Worm (Caenorhabditis elegans) whole organism, L4/young adult: ENCODE data around the gene srv-28.

Source experiments
- W03F9.2 ChIP-seq: fragments of 150-350 bp; optimal IDR thresholded peaks from 2 replicates; lab custom pipeline; 2014; ENCODE audit warnings: missing biosample characterization, missing genetic modification characterization
- dao-5 ChIP-seq: sonication (generic microtip); optimal IDR thresholded peaks from 2 replicates; lab custom pipeline; 2016; ENCODE audit warnings: missing genotype, missing genetic modification characterization, moderate library complexity, missing compliant biosample characterization
- him-1 ChIP-seq: sonication (generic microtip); optimal IDR thresholded peaks from 2 replicates; lab custom pipeline; 2016; ENCODE audit warnings: missing genotype, missing genetic modification reagents, missing genetic modification characterization, missing compliant biosample characterization

srv-28 gene

DNA sequence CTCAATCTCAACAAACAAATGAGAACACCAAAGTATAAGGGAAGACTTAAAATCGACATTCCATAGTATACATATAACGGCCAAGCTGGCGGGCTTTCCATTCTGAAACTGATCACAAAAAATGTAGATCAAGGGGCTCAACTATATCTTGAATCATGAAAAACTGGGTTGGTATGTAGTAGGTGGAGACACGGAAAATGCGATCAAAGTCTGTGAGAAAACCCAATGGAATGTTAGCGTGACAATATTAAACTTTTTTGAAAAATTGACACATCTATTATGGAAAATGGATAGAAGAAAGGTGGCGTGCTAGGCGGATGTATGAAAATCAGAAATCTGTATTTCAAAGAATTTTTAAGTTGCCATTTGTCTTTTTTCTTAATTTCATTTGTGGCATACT is at the start of gene srv-28:
Gene srv-28 (minus strand): TSS at position 101 of the 400 bp plus-strand sequence.
- TF ChIP-seq W03F9.2 (tag; lab: Kevin White, UChicago) (no peak), dao-5 (tag; lab: Kevin White, UChicago) (no peak), him-1 (tag; lab: Kevin White, UChicago) (no peak)

ce11 chrIV:6307439-6307838 is 44.3 kb upstream of the srv-28 start, which contains the start of gene csp-2:
Gene csp-2, plus strand, starts transcription at chrIV:6307739.
- TF ChIP-seq W03F9.2 (tag; lab: Kevin White, UChicago): no peak
- TF ChIP-seq dao-5 (tag; lab: Kevin White, UChicago): no peak
- no peak for TF ChIP-seq him-1 (tag; lab: Kevin White, UChicago)

ce11 chrIV:6303642-6304041 is 40.5 kb upstream of the srv-28 start, which contains the start of gene srv-25:
Gene srv-25, minus strand, starts transcription at chrIV:6303742.
- no peak for TF ChIP-seq him-1 (tag; lab: Kevin White, UChicago)
- TF ChIP-seq dao-5 (tag; lab: Kevin White, UChicago): no peak
- no peak for TF ChIP-seq W03F9.2 (tag; lab: Kevin White, UChicago)

DNA sequence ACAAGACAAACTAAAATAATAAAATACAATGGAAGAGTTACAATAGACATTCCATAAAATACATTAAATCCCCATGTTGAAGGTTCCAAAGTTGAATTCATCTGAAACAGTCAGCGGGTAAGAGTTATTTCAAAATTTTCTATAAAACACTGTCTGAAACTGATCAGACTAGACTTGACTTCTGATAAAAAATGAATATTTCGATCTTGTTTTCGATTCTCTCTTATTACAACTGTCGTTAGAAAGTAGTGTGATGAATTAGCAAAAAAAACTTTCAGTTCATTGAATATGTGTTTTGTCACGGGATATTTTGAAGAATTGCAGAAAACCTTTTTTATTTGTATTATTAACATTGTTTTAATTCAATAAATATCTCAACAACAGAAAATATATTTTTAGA is 38.6 kb upstream of the srv-28 start, which contains the start of gene srv-26:
Gene srv-26 (minus strand): TSS at position 101 of the 400 bp plus-strand sequence.
- TF ChIP-seq dao-5 (tag; lab: Kevin White, UChicago) (no peak), W03F9.2 (tag; lab: Kevin White, UChicago) (no peak), him-1 (tag; lab: Kevin White, UChicago) (no peak)

DNA sequence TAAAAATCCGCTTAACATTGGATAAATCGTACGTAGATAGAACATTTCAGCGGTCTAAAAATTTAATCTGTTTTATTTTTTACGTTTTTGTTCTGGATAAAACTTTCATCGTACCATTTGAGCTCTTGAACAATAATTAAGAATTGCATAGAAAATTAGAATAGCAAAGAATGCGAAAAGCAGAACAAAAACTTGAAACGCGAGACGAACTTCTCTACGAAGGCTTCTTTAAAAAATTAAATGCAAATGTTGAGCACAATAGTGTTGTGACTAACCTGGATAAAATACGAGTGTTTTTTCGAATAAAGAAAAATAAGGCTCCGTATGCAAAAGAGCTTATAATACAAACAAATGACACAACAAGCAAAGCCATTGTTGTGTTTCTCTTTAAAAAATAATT is 36.4 kb upstream of the srv-28 start:
- TF ChIP-seq dao-5 (tag; lab: Kevin White, UChicago) (no peak), him-1 (tag; lab: Kevin White, UChicago) (no peak), W03F9.2 (tag; lab: Kevin White, UChicago) (no peak)

- TF ChIP-seq him-1 (tag; lab: Kevin White, UChicago): no peak
- no peak for TF ChIP-seq W03F9.2 (tag; lab: Kevin White, UChicago)
- TF ChIP-seq dao-5 (tag; lab: Kevin White, UChicago): no peak
Observed at ce11 chrIV:6298253-6298652, 35.1 kb upstream of the srv-28 start, which contains the start of gene srv-27. Gene srv-27, minus strand, starts transcription at chrIV:6298353.

ce11 chrIV:6294081-6294480 is 30.9 kb upstream of the srv-28 start, which contains the start of gene hil-2:
Gene hil-2, plus strand, starts transcription at chrIV:6294240.
- TF ChIP-seq him-1 (tag; lab: Kevin White, UChicago) (no peak), W03F9.2 (tag; lab: Kevin White, UChicago) (no peak), dao-5 (tag; lab: Kevin White, UChicago) (no peak)

ce11 chrIV:6290741-6291140 is 27.6 kb upstream of the srv-28 start, which contains the start of gene srv-24:
Gene srv-24, minus strand, starts transcription at chrIV:6290841.
- no peak for TF ChIP-seq W03F9.2 (tag; lab: Kevin White, UChicago)
- TF ChIP-seq dao-5 (tag; lab: Kevin White, UChicago): no peak
- no peak for TF ChIP-seq him-1 (tag; lab: Kevin White, UChicago)

ce11 chrIV:6284277-6284676 is 21.1 kb upstream of the srv-28 start, which contains the start of gene ops-1:
Gene ops-1, minus strand, starts transcription at chrIV:6284377.
- TF ChIP-seq him-1 (tag; lab: Kevin White, UChicago) (no peak), dao-5 (tag; lab: Kevin White, UChicago) (no peak), W03F9.2 (tag; lab: Kevin White, UChicago) (no peak)

DNA sequence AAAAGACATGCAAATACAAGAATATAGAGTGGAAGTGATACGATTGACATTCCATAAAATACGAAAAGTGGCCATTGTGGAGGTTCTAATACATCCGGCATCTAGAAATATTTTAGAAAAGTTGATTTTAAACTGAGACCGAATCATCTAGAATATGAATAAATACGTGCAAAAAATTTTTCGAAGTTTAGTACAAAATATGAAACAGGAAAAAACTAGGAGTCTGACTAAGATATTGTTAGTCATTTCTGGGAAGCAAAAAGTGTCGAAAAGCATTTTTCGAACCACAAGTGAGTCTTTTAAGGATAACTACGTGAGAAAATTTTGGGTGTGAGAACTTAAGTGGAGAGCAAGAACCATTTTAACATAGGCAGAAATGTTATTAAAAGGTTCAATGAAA is 19.0 kb upstream of the srv-28 start, which contains the start of gene srv-32:
Gene srv-32 (minus strand): TSS at position 101 of the 400 bp plus-strand sequence.
- no peak for TF ChIP-seq W03F9.2 (tag; lab: Kevin White, UChicago)
- no peak for TF ChIP-seq him-1 (tag; lab: Kevin White, UChicago)
- TF ChIP-seq dao-5 (tag; lab: Kevin White, UChicago): no peak

ce11 chrIV:6279392-6279791 is 16.2 kb upstream of the srv-28 start, which contains the start of gene sams-5:
Gene sams-5, minus strand, starts transcription at chrIV:6279522.
- no peak for TF ChIP-seq W03F9.2 (tag; lab: Kevin White, UChicago)
- TF ChIP-seq dao-5 (tag; lab: Kevin White, UChicago): no peak
- no peak for TF ChIP-seq him-1 (tag; lab: Kevin White, UChicago)

DNA sequence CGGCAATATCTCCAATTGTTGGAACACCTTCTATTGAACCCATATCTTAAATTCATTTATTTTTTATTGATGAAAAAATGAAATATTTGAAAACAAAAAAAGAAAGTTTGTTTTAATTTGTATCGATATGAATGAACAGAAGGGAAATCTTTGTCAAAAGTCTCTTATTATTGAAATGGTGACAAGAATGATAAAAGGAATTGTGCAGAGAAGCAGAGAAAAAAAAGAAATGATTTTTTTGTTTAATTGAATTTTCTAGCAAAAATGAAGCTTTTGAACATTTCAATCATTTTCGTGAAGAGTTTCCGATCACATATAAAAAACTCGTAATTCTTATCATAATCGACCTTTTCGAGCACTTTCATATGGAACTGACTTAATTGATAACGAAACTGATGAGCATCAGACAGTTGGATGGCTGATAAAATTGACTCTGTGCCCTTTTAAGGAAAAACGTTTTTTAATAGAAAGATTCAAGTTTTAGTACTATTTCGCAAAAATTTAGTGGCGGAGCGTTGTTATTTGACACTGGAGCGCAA is 12.6 kb upstream of the srv-28 start, which contains the start of the genes aat-4 and T13A10.1:
Gene aat-4 (minus strand): TSS at position 51 of the 539 bp plus-strand sequence.
Gene T13A10.1 (plus strand): TSS at position 411 of the 539 bp plus-strand sequence.
- TF ChIP-seq dao-5 (tag; lab: Kevin White, UChicago) (no peak), him-1 (tag; lab: Kevin White, UChicago) (no peak), W03F9.2 (tag; lab: Kevin White, UChicago) (no peak)

- no peak for TF ChIP-seq him-1 (tag; lab: Kevin White, UChicago)
Observed at ce11 chrIV:6271923-6272322, 8.8 kb upstream of the srv-28 start, which contains the start of gene srv-31. Gene srv-31, minus strand, starts transcription at chrIV:6272023.
